Fruit fly (Drosophila melanogaster): ENCODE results near the gene CG32436.
A peak's percentile ranks its signal among the peaks of the same experiment; 100 is the strongest.

DNA sequence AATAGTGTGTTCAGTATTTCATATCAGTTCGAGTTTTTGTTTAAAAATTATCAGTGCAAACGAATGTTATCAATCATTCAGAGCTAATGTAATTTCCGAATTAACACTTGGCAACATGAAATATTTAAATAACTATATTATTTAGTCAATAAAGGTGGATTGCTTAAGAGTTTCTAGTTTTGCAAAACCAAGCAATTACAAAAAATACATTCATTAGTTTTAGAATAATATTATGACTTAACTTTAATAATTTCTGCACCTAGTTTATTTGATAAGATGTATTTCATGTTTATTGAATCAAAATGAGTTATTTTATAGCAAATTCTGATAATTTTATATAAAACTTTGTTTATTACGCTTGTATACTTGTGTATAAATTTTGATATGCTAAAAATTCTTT lies 39.6 kb downstream of the CG32436 start:
- TF ChIP-seq svp (GFP tag): peak; percentile 17
- no peak for TF ChIP-seq Gug (GFP tag; IDR thresholded peaks at IDR 0.05)
- no peak for TF ChIP-seq CG9139 (GFP tag; optimal IDR thresholded peaks at IDR 0.05)

All from whole organism, prepupa.